Worm (Caenorhabditis elegans) whole organism, early embryonic: ENCODE results near the gene C14C10.10.

Source experiments
- aly-1 ChIP-seq: sonication (generic microtip); optimal IDR thresholded peaks from 2 replicates; lab custom pipeline; 2016; ENCODE audit warnings: missing genetic modification characterization, missing compliant biosample characterization
- ama-1 ChIP-seq: fragments of 150-350 bp; optimal IDR thresholded peaks from 2 replicates; lab custom pipeline; 2014
- ceh-13 ChIP-seq: fragments of 200-800 bp; sonication (Bioruptor generic); optimal IDR thresholded peaks from 2 replicates; lab custom pipeline; 2018; ENCODE audit warnings: mild to moderate bottlenecking, missing genetic modification characterization, missing compliant biosample characterization
- hmbx-1 ChIP-seq: sonication (generic microtip); optimal IDR thresholded peaks from 2 replicates; lab custom pipeline; 2016; ENCODE audit warnings: mild to moderate bottlenecking, missing genetic modification characterization, missing compliant biosample characterization
- hnd-1 ChIP-seq: sonication (generic microtip); optimal IDR thresholded peaks from 2 replicates; lab custom pipeline; 2016; ENCODE audit warnings: missing genetic modification characterization, missing compliant biosample characterization
- tra-4 ChIP-seq: sonication (generic microtip); optimal IDR thresholded peaks from 2 replicates; lab custom pipeline; 2017; ENCODE audit warnings: missing genetic modification characterization, missing compliant biosample characterization

- TF ChIP-seq hnd-1 (tag; lab: Kevin White, UChicago) = no peak
- TF ChIP-seq ceh-13 = no peak
- TF ChIP-seq aly-1 (tag; lab: Kevin White, UChicago) = no peak
- no peak for TF ChIP-seq tra-4 (tag; lab: Kevin White, UChicago)
- TF ChIP-seq hmbx-1 = no peak
- TF ChIP-seq ama-1 (lab: Kevin White, UChicago) = no peak
Observed at ce11 chrV:12556904-12557303, 42.0 kb downstream of the C14C10.10 start.
